Worm (Caenorhabditis elegans): ENCODE results near the gene C46H3.2.

- TF ChIP-seq egl-27 (tag; optimal IDR thresholded peaks at IDR 0.05) (no peak), zag-1 (tag; optimal IDR thresholded peaks at IDR 0.05) (no peak), ama-1 (optimal IDR thresholded peaks at IDR 0.05) (no peak), pha-4 (tag; optimal IDR thresholded peaks at IDR 0.05) (no peak), skn-1 (tag; optimal IDR thresholded peaks at IDR 0.05) (no peak), aly-2 (tag; optimal IDR thresholded peaks at IDR 0.05) (no peak), sea-2 (GFP tag; optimal IDR thresholded peaks at IDR 0.05) (no peak), daf-12 (tag; optimal IDR thresholded peaks at IDR 0.05) (no peak), nhr-76 (tag; optimal IDR thresholded peaks at IDR 0.05) (no peak), nhr-25 (tag; optimal IDR thresholded peaks at IDR 0.05) (no peak), ceh-82 (tag; optimal IDR thresholded peaks at IDR 0.05) (no peak), fos-1 (tag; optimal IDR thresholded peaks at IDR 0.05) (no peak), elt-3 (tag; optimal IDR thresholded peaks at IDR 0.05) (no peak)
Measured at ce11 chrX:1230658-1231057, at the start of gene C46H3.2.

Data from whole organism, L3 larva.